Worm (Caenorhabditis elegans): ENCODE data around the gene H23L24.4.

H23L24.4 gene

ce11 chrIV:8673733-8674375 is 31.6 kb downstream of the H23L24.4 start:
- no peak for TF ChIP-seq med-1 (GFP tag; optimal IDR thresholded peaks at IDR 0.05; ENCODE audit: insufficient read depth)
- TF ChIP-seq ref-1 (GFP tag; conservative IDR thresholded peaks at IDR 0.05), result no peak
- TF ChIP-seq flt-1 (GFP tag; IDR thresholded peaks at IDR 0.05), result no peak
- TF ChIP-seq tab-1 (GFP tag; IDR thresholded peaks at IDR 0.05), result no peak
- TF ChIP-seq ztf-29 (GFP tag; IDR thresholded peaks at IDR 0.05), result no peak
- TF ChIP-seq ztf-23 (GFP tag; IDR thresholded peaks at IDR 0.05), result no peak
- no peak for TF ChIP-seq T22C8.4 (GFP tag; IDR thresholded peaks at IDR 0.05)
- TF ChIP-seq klf-2 (GFP tag; conservative IDR thresholded peaks at IDR 0.05), result no peak
- TF ChIP-seq cog-1 (tag; optimal IDR thresholded peaks at IDR 0.05), result no peak

ce11 chrIV:8668635-8669034 is 36.8 kb downstream of the H23L24.4 start, which contains the start of gene cdh-5:
TSS of gene cdh-5 (plus strand) at chrIV:8668935.
- no peak for TF ChIP-seq ref-1 (GFP tag; conservative IDR thresholded peaks at IDR 0.05)

ce11 chrIV:8665778-8666177 is 39.6 kb downstream of the H23L24.4 start:
- TF ChIP-seq flt-1 (GFP tag; IDR thresholded peaks at IDR 0.05), result no peak
- no peak for TF ChIP-seq tab-1 (GFP tag; IDR thresholded peaks at IDR 0.05)
- no peak for TF ChIP-seq med-1 (GFP tag; optimal IDR thresholded peaks at IDR 0.05; ENCODE audit: insufficient read depth)
- TF ChIP-seq klf-2 (GFP tag; conservative IDR thresholded peaks at IDR 0.05), result no peak
- TF ChIP-seq T22C8.4 (GFP tag; IDR thresholded peaks at IDR 0.05), result no peak
- no peak for TF ChIP-seq ztf-23 (GFP tag; IDR thresholded peaks at IDR 0.05)
- no peak for TF ChIP-seq ztf-29 (GFP tag; IDR thresholded peaks at IDR 0.05)
- TF ChIP-seq ref-1 (GFP tag; conservative IDR thresholded peaks at IDR 0.05), result no peak
- TF ChIP-seq cog-1 (tag; optimal IDR thresholded peaks at IDR 0.05), result no peak

- TF ChIP-seq flt-1 (GFP tag; IDR thresholded peaks at IDR 0.05) (no peak), ztf-23 (GFP tag; IDR thresholded peaks at IDR 0.05) (no peak)
Measured at ce11 chrIV:8658122-8658521, 47.3 kb downstream of the H23L24.4 start, which contains the start of gene C49C8.6. TSS of gene C49C8.6 (minus strand) at chrIV:8658222.

ce11 chrIV:8654115-8654628 is 51.2 kb downstream of the H23L24.4 start, which contains the start of gene C49C8.1:
TSS of gene C49C8.1 (plus strand) at chrIV:8654578.
- TF ChIP-seq tab-1 (GFP tag; IDR thresholded peaks at IDR 0.05) (no peak), ztf-29 (GFP tag; IDR thresholded peaks at IDR 0.05) (no peak), ref-1 (GFP tag; conservative IDR thresholded peaks at IDR 0.05) (no peak), cog-1 (tag; optimal IDR thresholded peaks at IDR 0.05) (no peak), flt-1 (GFP tag; IDR thresholded peaks at IDR 0.05) (no peak), ztf-23 (GFP tag; IDR thresholded peaks at IDR 0.05) (no peak), T22C8.4 (GFP tag; IDR thresholded peaks at IDR 0.05) (no peak), klf-2 (GFP tag; conservative IDR thresholded peaks at IDR 0.05) (no peak), med-1 (GFP tag; optimal IDR thresholded peaks at IDR 0.05; ENCODE audit: insufficient read depth) (no peak)

- TF ChIP-seq ztf-23 (GFP tag; IDR thresholded peaks at IDR 0.05) (no peak), cog-1 (tag; optimal IDR thresholded peaks at IDR 0.05) (no peak), flt-1 (GFP tag; IDR thresholded peaks at IDR 0.05) (no peak), tab-1 (GFP tag; IDR thresholded peaks at IDR 0.05) (no peak), klf-2 (GFP tag; conservative IDR thresholded peaks at IDR 0.05) (no peak), med-1 (GFP tag; optimal IDR thresholded peaks at IDR 0.05; ENCODE audit: insufficient read depth) (no peak), T22C8.4 (GFP tag; IDR thresholded peaks at IDR 0.05) (no peak)
Measured at ce11 chrIV:8653592-8653991, 51.8 kb downstream of the H23L24.4 start, which contains the start of gene C49C8.5. TSS of gene C49C8.5 (minus strand) at chrIV:8653664.
